Worm (Caenorhabditis elegans) whole organism, mixed stage, embryonic: Measurements from ENCODE around the gene F17C11.6.

Experiments used
- M03D4.4 ChIP-seq: sonication (generic microtip); optimal IDR thresholded peaks from 2 replicates; lab custom pipeline; 2017; ENCODE audit warnings: mild to moderate bottlenecking, missing genetic modification characterization, missing compliant biosample characterization
- bed-3 ChIP-seq: fragments of 200-800 bp; sonication (Bioruptor generic); optimal IDR thresholded peaks from 3 replicates; lab custom pipeline; 2018; ENCODE audit warnings: mild to moderate bottlenecking, missing genetic modification characterization, moderate library complexity, missing compliant biosample characterization
- blmp-1 ChIP-seq: fragments of 150-350 bp; optimal IDR thresholded peaks from 2 replicates; lab custom pipeline; 2014; ENCODE audit warnings: missing biosample characterization, missing genetic modification characterization
- ceh-39 ChIP-seq: fragments of 150-350 bp; optimal IDR thresholded peaks from 2 replicates; lab custom pipeline; 2014; ENCODE audit warnings: missing biosample characterization, missing genetic modification characterization
- ceh-43 ChIP-seq: fragments of 200-800 bp; sonication (Bioruptor generic); optimal IDR thresholded peaks from 2 replicates; lab custom pipeline; 2018; ENCODE audit warnings: mild to moderate bottlenecking, missing genetic modification characterization, moderate library complexity, missing compliant biosample characterization
- ceh-83 ChIP-seq: fragments of 200-800 bp; sonication (Bioruptor generic); optimal IDR thresholded peaks from 2 replicates; lab custom pipeline; 2018; ENCODE audit warnings: mild to moderate bottlenecking, missing genetic modification characterization, missing compliant biosample characterization
- ces-1 ChIP-seq: fragments of 150-350 bp; optimal IDR thresholded peaks from 2 replicates; lab custom pipeline; 2014; ENCODE audit warnings: missing biosample characterization, missing genetic modification reagents, missing genetic modification characterization
- cnd-1 ChIP-seq: fragments of 200-800 bp; sonication (Bioruptor generic); optimal IDR thresholded peaks from 2 replicates; lab custom pipeline; 2018; ENCODE audit warnings: mild to moderate bottlenecking, missing genetic modification characterization, missing compliant biosample characterization
- drap-1 ChIP-seq: fragments of 200-800 bp; sonication (Bioruptor generic); optimal IDR thresholded peaks from 3 replicates; lab custom pipeline; 2018; ENCODE audit warnings: mild to moderate bottlenecking, missing genetic modification characterization, missing compliant biosample characterization
- elt-1 ChIP-seq: sonication (generic microtip); optimal IDR thresholded peaks from 2 replicates; lab custom pipeline; 2017; ENCODE audit warnings: missing genetic modification characterization, mild to moderate bottlenecking, missing compliant biosample characterization, antibody characterized with exemption, moderate library complexity, borderline replicate concordance; ENCODE audit not compliant: insufficient read depth
- elt-3 ChIP-seq: fragments of 150-350 bp; optimal IDR thresholded peaks from 2 replicates; lab custom pipeline; 2014; ENCODE audit warnings: missing biosample characterization, missing genetic modification characterization
- flh-1 ChIP-seq: fragments of 200-800 bp; sonication (Bioruptor generic); optimal IDR thresholded peaks from 2 replicates; lab custom pipeline; 2018; ENCODE audit warnings: mild to moderate bottlenecking, missing genetic modification characterization, moderate library complexity, missing compliant biosample characterization
- ham-2 ChIP-seq: fragments of 200-800 bp; sonication (Bioruptor generic); optimal IDR thresholded peaks from 2 replicates; lab custom pipeline; 2018; ENCODE audit warnings: mild to moderate bottlenecking, missing genetic modification characterization, missing compliant biosample characterization
- hlh-1 ChIP-seq: fragments of 150-350 bp; optimal IDR thresholded peaks from 2 replicates; lab custom pipeline; 2014; ENCODE audit warnings: missing biosample characterization, missing genetic modification reagents, missing genetic modification characterization
- lin-13 ChIP-seq: fragments of 150-350 bp; optimal IDR thresholded peaks from 2 replicates; lab custom pipeline; 2014; ENCODE audit warnings: missing biosample characterization, missing genetic modification characterization
- lin-32 ChIP-seq: fragments of 200-800 bp; sonication (Bioruptor generic); optimal IDR thresholded peaks from 2 replicates; lab custom pipeline; 2018; ENCODE audit warnings: mild to moderate bottlenecking, missing genetic modification characterization, missing compliant biosample characterization
- mab-5 ChIP-seq: fragments of 150-350 bp; optimal IDR thresholded peaks from 2 replicates; lab custom pipeline; 2014; ENCODE audit warnings: missing biosample characterization, missing genetic modification characterization
- mep-1 ChIP-seq: fragments of 150-350 bp; optimal IDR thresholded peaks from 2 replicates; lab custom pipeline; 2017; ENCODE audit warnings: missing biosample characterization, missing genetic modification reagents, missing genetic modification characterization, inconsistent platforms
- nhr-12 ChIP-seq: fragments of 150-350 bp; optimal IDR thresholded peaks from 2 replicates; lab custom pipeline; 2014; ENCODE audit warnings: missing biosample characterization, missing genetic modification characterization
- nhr-2 ChIP-seq: fragments of 150-350 bp; optimal IDR thresholded peaks from 2 replicates; lab custom pipeline; 2014; ENCODE audit warnings: missing biosample characterization, missing genetic modification characterization
- nhr-237 ChIP-seq: fragments of 150-350 bp; optimal IDR thresholded peaks from 2 replicates; lab custom pipeline; 2014; ENCODE audit warnings: missing biosample characterization, missing genetic modification characterization
- nhr-76 ChIP-seq: sonication (generic microtip); optimal IDR thresholded peaks from 2 replicates; lab custom pipeline; 2017; ENCODE audit warnings: missing biosample characterization, missing genetic modification characterization
- pha-4 ChIP-seq: fragments of 150-350 bp; optimal IDR thresholded peaks from 2 replicates; lab custom pipeline; 2018; ENCODE audit warnings: missing biosample characterization, missing genetic modification reagents, missing genetic modification characterization
- sem-2 ChIP-seq: fragments of 200-800 bp; sonication (Bioruptor generic); optimal IDR thresholded peaks from 2 replicates; lab custom pipeline; 2018; ENCODE audit warnings: mild to moderate bottlenecking, missing genetic modification characterization, missing compliant biosample characterization
- snpc-4 ChIP-seq: fragments of 150-350 bp; optimal IDR thresholded peaks from 2 replicates; lab custom pipeline; 2014; ENCODE audit warnings: missing biosample characterization, missing genetic modification characterization
- sptf-1 ChIP-seq: sonication (generic microtip); optimal IDR thresholded peaks from 2 replicates; lab custom pipeline; 2017; ENCODE audit warnings: mild to moderate bottlenecking, missing genetic modification characterization, moderate library complexity, missing compliant biosample characterization
- tbx-8 ChIP-seq: fragments of 200-800 bp; sonication (Bioruptor generic); optimal IDR thresholded peaks from 2 replicates; lab custom pipeline; 2018; ENCODE audit warnings: mild to moderate bottlenecking, missing genetic modification characterization, moderate library complexity, missing compliant biosample characterization
- unc-120 ChIP-seq: sonication (generic microtip); optimal IDR thresholded peaks from 2 replicates; lab custom pipeline; 2017; ENCODE audit warnings: missing genetic modification characterization, missing compliant biosample characterization; ENCODE audit not compliant: poor library complexity, severe bottlenecking
- unc-39 ChIP-seq: fragments of 150-350 bp; optimal IDR thresholded peaks from 2 replicates; lab custom pipeline; 2014; ENCODE audit warnings: missing biosample characterization, missing genetic modification characterization
- unc-62 ChIP-seq: fragments of 150-350 bp; optimal IDR thresholded peaks from 2 replicates; lab custom pipeline; 2014; ENCODE audit warnings: missing biosample characterization, missing genetic modification reagents, missing genetic modification characterization
- zip-8 ChIP-seq: fragments of 150-350 bp; optimal IDR thresholded peaks from 2 replicates; lab custom pipeline; 2014; ENCODE audit warnings: missing biosample characterization, missing genetic modification characterization
- ztf-11 ChIP-seq: fragments of 150-350 bp; optimal IDR thresholded peaks from 2 replicates; lab custom pipeline; 2014; ENCODE audit warnings: missing biosample characterization, missing genetic modification characterization

F17C11.6 gene

DNA sequence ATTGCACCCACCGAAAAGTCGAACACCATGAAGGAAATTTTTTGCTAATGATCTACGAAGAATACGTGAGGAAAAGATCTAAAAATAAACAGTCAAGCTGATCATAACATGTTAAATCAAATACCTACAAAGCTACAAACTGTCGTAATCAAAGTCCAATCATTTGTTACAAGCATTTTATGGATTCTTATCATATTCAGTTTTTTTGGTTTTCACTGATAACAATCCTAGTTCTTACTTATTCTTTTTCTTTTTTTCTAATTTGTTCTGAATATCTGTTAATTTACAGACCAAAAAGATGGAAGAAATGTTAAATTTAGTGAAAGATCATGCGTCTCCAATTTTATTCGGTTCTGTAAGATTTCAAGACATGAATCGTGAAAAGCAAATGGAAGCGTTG lies at the start of gene F17C11.6:
Gene F17C11.6 (plus strand): TSS at position 290 of the 400 bp plus-strand sequence.
- TF ChIP-seq tbx-8 (GFP tag; lab: Kevin White, UChicago) (no peak), zip-8 (tag; lab: Kevin White, UChicago) (no peak), ham-2 (no peak)

DNA sequence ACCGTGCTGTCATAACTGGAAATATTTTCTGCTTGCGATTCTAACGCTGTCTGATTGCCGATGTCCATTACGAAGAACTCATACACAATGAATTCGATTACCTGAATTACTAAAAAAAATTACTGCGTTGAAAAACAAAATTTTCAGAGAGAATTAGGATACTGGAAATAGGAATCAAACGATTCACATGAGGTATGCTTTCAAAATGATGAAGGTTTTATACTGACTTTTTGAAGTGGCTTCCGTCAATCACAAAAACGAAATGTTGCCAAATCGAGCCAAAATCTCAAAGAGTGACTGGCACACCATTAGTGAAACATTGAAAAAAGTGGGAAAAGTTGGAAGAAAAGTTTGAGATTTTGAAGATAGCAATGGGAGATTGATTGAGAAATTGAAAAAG lies 45.9 kb upstream of the F17C11.6 start, which contains the start of gene zzz-1:
Gene zzz-1 (minus strand): TSS at position 101 of the 400 bp plus-strand sequence.
- TF ChIP-seq elt-3 (tag; lab: Kevin White, UChicago) (no peak), blmp-1 (tag; lab: Kevin White, UChicago) (no peak), nhr-237 (tag; lab: Kevin White, UChicago) (no peak), lin-32 (no peak), lin-13 (no peak), nhr-76 (tag; lab: Kevin White, UChicago) (no peak), tbx-8 (GFP tag; lab: Kevin White, UChicago) (no peak), mep-1 (tag; lab: Kevin White, UChicago) (no peak), sptf-1 (tag; lab: Kevin White, UChicago) (no peak), ceh-43 (GFP tag; lab: Kevin White, UChicago) (no peak), snpc-4 (tag; lab: Kevin White, UChicago) (no peak)

DNA sequence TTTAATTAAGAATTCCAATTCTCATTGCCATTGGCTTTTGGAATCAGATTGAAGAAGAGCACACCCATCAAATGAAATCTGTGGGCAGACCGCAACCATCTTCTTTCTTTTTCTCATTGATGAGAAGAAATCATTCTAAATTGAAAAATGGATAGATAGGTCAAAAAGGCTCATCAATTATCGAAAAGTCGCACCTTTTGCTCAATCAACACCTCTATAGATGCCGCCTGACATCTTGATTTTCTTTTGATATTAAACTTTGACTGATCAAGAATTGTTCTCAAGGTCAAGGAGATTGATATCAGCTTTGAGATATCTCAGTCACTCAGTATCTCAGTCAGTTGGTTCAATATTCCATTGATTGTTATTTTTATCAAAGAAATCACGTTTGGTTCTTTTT lies 45.0 kb upstream of the F17C11.6 start:
- no peak for TF ChIP-seq sptf-1 (tag; lab: Kevin White, UChicago)
- no peak for TF ChIP-seq ceh-43 (GFP tag; lab: Kevin White, UChicago)
- no peak for TF ChIP-seq pha-4
- no peak for TF ChIP-seq bed-3 (GFP tag; lab: Kevin White, UChicago)
- TF ChIP-seq lin-13 = no peak
- no peak for TF ChIP-seq unc-39 (tag; lab: Kevin White, UChicago)
- TF ChIP-seq unc-62 (GFP tag; lab: Kevin White, UChicago) = no peak
- TF ChIP-seq ceh-83 (GFP tag; lab: Kevin White, UChicago) = no peak
- no peak for TF ChIP-seq mep-1 (tag; lab: Kevin White, UChicago)
- no peak for TF ChIP-seq M03D4.4
- no peak for TF ChIP-seq ztf-11
- TF ChIP-seq nhr-76 (tag; lab: Kevin White, UChicago) = no peak
- no peak for TF ChIP-seq sem-2 (GFP tag; lab: Kevin White, UChicago)
- TF ChIP-seq, all 35 proteins: peak for 0

DNA sequence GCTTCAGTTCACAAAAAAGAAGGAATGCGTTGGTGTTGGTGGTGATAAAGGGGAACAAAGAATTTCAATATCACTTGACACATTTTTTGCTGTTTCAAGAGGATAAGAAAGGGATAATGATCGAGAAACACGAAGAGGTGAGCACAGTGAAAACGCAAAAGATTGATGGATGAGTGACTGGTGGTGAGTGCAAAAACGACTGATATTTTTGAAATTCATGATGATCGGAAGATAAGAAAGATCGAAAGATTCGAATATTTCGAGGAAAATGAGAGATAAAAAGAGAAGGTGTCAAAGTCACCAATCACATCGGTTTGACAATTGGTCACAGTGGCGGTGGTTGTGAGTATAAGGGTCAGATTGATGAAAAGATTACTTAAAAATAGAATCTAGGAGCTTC lies 39.0 kb upstream of the F17C11.6 start:
- TF ChIP-seq unc-62 (GFP tag; lab: Kevin White, UChicago) (peak; percentile 81), hlh-1 (tag; lab: Kevin White, UChicago) (no peak), ceh-39 (no peak), drap-1 (GFP tag; lab: Kevin White, UChicago) (no peak), flh-1 (no peak), ham-2 (no peak)

DNA sequence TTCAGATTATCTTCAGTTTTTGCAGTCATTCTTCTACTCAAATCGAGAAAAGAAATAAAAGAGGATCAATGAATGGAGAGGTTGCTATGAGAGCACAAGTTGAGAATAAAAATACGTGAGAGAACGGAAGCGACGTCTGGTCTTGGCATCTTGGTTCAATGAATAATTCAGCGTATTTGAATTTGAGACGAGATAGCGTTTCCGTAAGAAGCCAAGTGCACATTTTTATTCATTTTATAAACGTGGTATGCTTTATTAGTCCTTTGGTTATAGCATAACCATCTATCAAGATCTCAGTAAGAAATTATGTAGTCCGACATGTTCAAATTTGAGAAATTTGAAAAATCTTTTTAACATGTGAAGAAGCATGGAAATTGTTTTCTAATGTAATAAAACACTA lies 36.5 kb upstream of the F17C11.6 start, which contains the start of gene F58B4.2:
Gene F58B4.2 (minus strand): TSS at position 101 of the 400 bp plus-strand sequence.
- TF ChIP-seq lin-32 = no peak
- no peak for TF ChIP-seq elt-1 (tag; lab: Kevin White, UChicago)
- TF ChIP-seq pha-4 = no peak
- no peak for TF ChIP-seq ceh-43 (GFP tag; lab: Kevin White, UChicago)
- TF ChIP-seq flh-1 = no peak
- no peak for TF ChIP-seq unc-39 (tag; lab: Kevin White, UChicago)
- TF ChIP-seq ceh-83 (GFP tag; lab: Kevin White, UChicago) = no peak
- TF ChIP-seq zip-8 (tag; lab: Kevin White, UChicago) = no peak
- no peak for TF ChIP-seq ces-1
- TF ChIP-seq cnd-1 (tag; lab: Kevin White, UChicago) = no peak
- TF ChIP-seq sptf-1 (tag; lab: Kevin White, UChicago) = no peak
- no peak for TF ChIP-seq tbx-8 (GFP tag; lab: Kevin White, UChicago)
- no peak for TF ChIP-seq elt-3 (tag; lab: Kevin White, UChicago)

DNA sequence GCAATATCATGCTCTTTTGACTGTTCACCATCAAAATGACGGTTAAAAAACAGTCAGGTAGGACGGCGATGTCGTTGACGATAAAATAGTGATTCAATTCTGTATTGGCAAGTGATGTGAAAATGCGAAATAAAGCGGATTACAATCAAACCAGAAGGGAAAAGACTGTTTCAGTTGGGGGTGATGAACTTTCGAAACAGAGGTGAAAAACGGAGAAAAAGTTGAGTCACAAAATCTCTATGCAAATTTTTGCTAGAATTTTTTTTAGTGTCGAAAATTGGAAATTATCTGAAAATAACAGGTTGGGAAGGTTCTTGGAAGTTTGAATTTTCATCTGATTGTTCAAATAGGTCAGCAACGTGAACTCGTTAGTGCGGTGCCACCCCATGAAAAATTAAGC lies 33.2 kb upstream of the F17C11.6 start, which contains the start of gene nas-31:
Gene nas-31 (minus strand): TSS at position 101 of the 400 bp plus-strand sequence.
- TF ChIP-seq ham-2 = no peak
- TF ChIP-seq nhr-2 (tag; lab: Kevin White, UChicago) = no peak
- TF ChIP-seq elt-3 (tag; lab: Kevin White, UChicago) = no peak
- no peak for TF ChIP-seq zip-8 (tag; lab: Kevin White, UChicago)
- TF ChIP-seq lin-32 = no peak
- TF ChIP-seq mab-5 = no peak
- TF ChIP-seq nhr-12 (tag; lab: Kevin White, UChicago) = no peak
- TF ChIP-seq lin-13 = no peak
- no peak for TF ChIP-seq unc-39 (tag; lab: Kevin White, UChicago)
- TF ChIP-seq unc-120 = no peak
